Worm (Caenorhabditis elegans) whole organism, early embryonic: Measurements from ENCODE around the gene C48B4.12.

Experiments used
- F13C5.2 ChIP-seq: sonication (generic microtip); optimal IDR thresholded peaks from 2 replicates; lab custom pipeline; 2017; ENCODE audit warnings: mild to moderate bottlenecking, missing genetic modification characterization, inconsistent platforms, missing compliant biosample characterization
- ama-1 ChIP-seq: fragments of 150-350 bp; optimal IDR thresholded peaks from 2 replicates; lab custom pipeline; 2014
- ceh-13 ChIP-seq: fragments of 200-800 bp; sonication (Bioruptor generic); optimal IDR thresholded peaks from 2 replicates; lab custom pipeline; 2018; ENCODE audit warnings: mild to moderate bottlenecking, missing genetic modification characterization, missing compliant biosample characterization
- hmbx-1 ChIP-seq: sonication (generic microtip); optimal IDR thresholded peaks from 2 replicates; lab custom pipeline; 2016; ENCODE audit warnings: mild to moderate bottlenecking, missing genetic modification characterization, missing compliant biosample characterization
- hnd-1 ChIP-seq: sonication (generic microtip); optimal IDR thresholded peaks from 2 replicates; lab custom pipeline; 2016; ENCODE audit warnings: missing genetic modification characterization, missing compliant biosample characterization
- scrt-1 ChIP-seq: fragments of 200-800 bp; sonication (Bioruptor generic); IDR thresholded peaks from 2 replicates; pipeline ENCODE4 v1.3.6; 2022; ENCODE audit warnings: missing genetic modification characterization, missing compliant biosample characterization
- tra-4 ChIP-seq: sonication (generic microtip); optimal IDR thresholded peaks from 2 replicates; lab custom pipeline; 2017; ENCODE audit warnings: missing genetic modification characterization, missing compliant biosample characterization

DNA sequence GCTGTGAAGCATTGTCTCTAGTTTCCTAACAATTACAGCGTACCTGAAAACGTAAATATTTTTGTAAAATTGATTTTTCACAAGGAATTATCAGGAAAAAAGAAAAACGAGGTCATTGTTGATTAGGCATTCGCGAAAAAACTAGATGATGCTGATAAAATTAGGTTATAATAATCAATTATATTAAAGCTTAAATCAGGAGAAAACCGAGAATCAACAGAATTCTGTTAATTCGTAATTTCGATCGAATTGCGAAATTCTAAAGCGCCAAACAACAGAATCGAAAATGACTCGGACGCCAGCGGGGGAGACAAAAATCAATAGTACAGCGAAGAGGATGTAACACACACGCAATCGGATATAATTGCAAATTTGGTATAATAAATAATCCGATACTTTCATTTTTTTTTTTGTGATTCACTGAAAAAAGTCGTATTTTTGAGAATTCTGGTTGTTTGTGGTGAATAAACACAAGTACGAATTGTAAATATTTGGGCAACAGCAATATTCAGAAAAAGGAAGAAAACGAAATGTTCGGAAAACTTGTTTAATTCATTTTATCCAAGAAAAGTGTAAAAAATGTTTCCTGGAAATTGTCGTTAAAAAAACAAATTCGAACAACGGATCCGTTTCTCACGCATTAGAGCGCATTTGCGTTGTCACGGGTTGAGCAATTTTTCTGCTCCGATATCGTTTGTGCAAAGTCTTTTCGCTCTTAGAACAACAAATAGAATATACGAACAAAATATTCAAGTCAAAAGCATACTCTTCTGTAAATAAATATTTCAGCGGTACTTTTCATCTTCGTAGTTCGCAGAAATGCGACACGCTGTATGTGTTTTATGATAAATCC is 16.9 kb upstream of the C48B4.12 start, which contains the start of gene ced-7:
- no peak for TF ChIP-seq tra-4 (tag; lab: Kevin White, UChicago)
- TF ChIP-seq hnd-1 (tag; lab: Kevin White, UChicago), result no peak
- TF ChIP-seq scrt-1 (GFP tag; lab: Robert Waterston, UW), result no peak
- TF ChIP-seq hmbx-1 (tag; lab: Kevin White, UChicago), result no peak
- no peak for TF ChIP-seq ama-1
- no peak for TF ChIP-seq ceh-13 (GFP tag; lab: Kevin White, UChicago)
- no peak for TF ChIP-seq F13C5.2 (tag; lab: Kevin White, UChicago)
